Fruit fly (Drosophila melanogaster) whole organism, embryonic: ENCODE results near the gene CG10185.

Experiments
- ATbp ChIP-seq: fragments of 200-800 bp; sonication (Bioruptor generic); optimal IDR thresholded peaks from 2 replicates; lab custom pipeline; 2017; ENCODE audit warnings: missing biosample characterization, mild to moderate bottlenecking, missing genetic modification characterization, missing genetic modification reagents
- Abd-B ChIP-seq: fragments of 200-800 bp; sonication (Bioruptor generic); optimal IDR thresholded peaks from 2 replicates; lab custom pipeline; 2018; ENCODE audit warnings: missing biosample characterization, mild to moderate bottlenecking, missing genetic modification characterization, moderate library complexity
- Atf6 ChIP-seq: fragments of 200-800 bp; sonication (Bioruptor generic); IDR thresholded peaks from 2 replicates; pipeline ENCODE4 v1.3.6; 2022; ENCODE audit warnings: missing biosample characterization, missing genetic modification characterization
- Blimp-1 ChIP-seq: fragments of 200-800 bp; sonication (Bioruptor generic); optimal IDR thresholded peaks from 3 replicates; lab custom pipeline; 2018; ENCODE audit warnings: missing biosample characterization, missing genetic modification characterization, mild to moderate bottlenecking, moderate library complexity, missing genetic modification reagents
- Bteb2 ChIP-seq: fragments of 200-800 bp; sonication (Bioruptor generic); optimal IDR thresholded peaks from 2 replicates; lab custom pipeline; 2016; ENCODE audit warnings: missing biosample characterization, missing genetic modification characterization
- CG10462 ChIP-seq: fragments of 200-800 bp; sonication (Bioruptor generic); optimal IDR thresholded peaks from 2 replicates; lab custom pipeline; 2016; ENCODE audit warnings: missing biosample characterization, missing genetic modification characterization
- CG10543 ChIP-seq: fragments of 200-800 bp; sonication (Bioruptor generic); optimal IDR thresholded peaks from 3 replicates; lab custom pipeline; 2017; ENCODE audit warnings: missing biosample characterization, mild to moderate bottlenecking, missing genetic modification characterization, moderate library complexity
- CG10654 ChIP-seq: fragments of 200-800 bp; sonication (Bioruptor generic); optimal IDR thresholded peaks from 2 replicates; lab custom pipeline; 2016; ENCODE audit warnings: missing biosample characterization, missing genetic modification characterization
- CG11085 ChIP-seq: fragments of 200-800 bp; sonication (Bioruptor generic); IDR thresholded peaks from 2 replicates; pipeline ENCODE4 v1.3.6; 2022; ENCODE audit warnings: missing biosample characterization, missing genetic modification characterization
- CG13296 ChIP-seq: fragments of 200-800 bp; sonication (Bioruptor generic); optimal IDR thresholded peaks from 3 replicates; lab custom pipeline; 2018; ENCODE audit warnings: missing biosample characterization, mild to moderate bottlenecking, missing genetic modification characterization
- CG14050 ChIP-seq: fragments of 200-800 bp; sonication (Bioruptor generic); IDR thresholded peaks from 3 replicates; pipeline ENCODE4 v1.3.6; 2022; ENCODE audit warnings: missing biosample characterization, missing genetic modification characterization
- CG17912 ChIP-seq: fragments of 200-800 bp; sonication (Bioruptor generic); optimal IDR thresholded peaks from 2 replicates; lab custom pipeline; 2018; ENCODE audit warnings: missing biosample characterization, mild to moderate bottlenecking, missing genetic modification characterization
- CG18011 ChIP-seq: fragments of 200-800 bp; sonication (Bioruptor generic); optimal IDR thresholded peaks from 2 replicates; lab custom pipeline; 2017; ENCODE audit warnings: missing biosample characterization, missing genetic modification characterization, mild to moderate bottlenecking, moderate library complexity, missing genotype
- CG18764 ChIP-seq: fragments of 200-800 bp; sonication (Bioruptor generic); optimal IDR thresholded peaks from 3 replicates; lab custom pipeline; 2016; ENCODE audit warnings: missing biosample characterization, missing genetic modification characterization
- CG2116 ChIP-seq: fragments of 200-800 bp; sonication (Bioruptor generic); optimal IDR thresholded peaks from 3 replicates; lab custom pipeline; 2018; ENCODE audit warnings: missing biosample characterization, mild to moderate bottlenecking, missing genetic modification characterization
- CG4404 ChIP-seq: fragments of 200-800 bp; sonication (Bioruptor generic); IDR thresholded peaks from 2 replicates; pipeline ENCODE4 v1.3.6; 2022; ENCODE audit warnings: missing biosample characterization, missing genetic modification characterization
- CG7987 ChIP-seq: fragments of 200-800 bp; sonication (Bioruptor generic); optimal IDR thresholded peaks from 2 replicates; lab custom pipeline; 2018; ENCODE audit warnings: missing biosample characterization, mild to moderate bottlenecking, missing genetic modification characterization, moderate library complexity
- CG8388 ChIP-seq: fragments of 200-800 bp; sonication (Bioruptor generic); optimal IDR thresholded peaks from 2 replicates; lab custom pipeline; 2019; ENCODE audit warnings: missing biosample characterization, mild to moderate bottlenecking, missing genetic modification characterization, moderate library complexity
- CG9215 ChIP-seq: fragments of 200-800 bp; sonication (Bioruptor generic); IDR thresholded peaks from 2 replicates; pipeline ENCODE4 v1.3.6; 2022; ENCODE audit warnings: missing biosample characterization, missing genetic modification characterization
- Chrac-16 ChIP-seq: fragments of 200-800 bp; sonication (Bioruptor generic); optimal IDR thresholded peaks from 3 replicates; lab custom pipeline; 2016; ENCODE audit warnings: missing biosample characterization, missing genetic modification characterization
- Dek ChIP-seq: fragments of 200-800 bp; sonication (Bioruptor generic); optimal IDR thresholded peaks from 3 replicates; lab custom pipeline; 2019; ENCODE audit warnings: missing biosample characterization, mild to moderate bottlenecking, missing genetic modification characterization, moderate library complexity
- Elba2 ChIP-seq: fragments of 200-800 bp; sonication (Bioruptor generic); optimal IDR thresholded peaks from 3 replicates; lab custom pipeline; 2016; ENCODE audit warnings: missing biosample characterization, missing genetic modification characterization
- Ets65A ChIP-seq: fragments of 200-800 bp; sonication (Bioruptor generic); peaks from one replicate; lab custom pipeline; 2016; ENCODE audit warnings: missing biosample characterization, missing genetic modification characterization
- Lhr ChIP-seq: fragments of 200-800 bp; sonication (Bioruptor generic); optimal IDR thresholded peaks from 3 replicates; lab custom pipeline; 2017; ENCODE audit warnings: mild to moderate bottlenecking, missing biosample characterization, missing genetic modification reagents, missing genetic modification characterization
- Oli ChIP-seq: fragments of 200-800 bp; sonication (Bioruptor generic); optimal IDR thresholded peaks from 2 replicates; lab custom pipeline; 2018; ENCODE audit warnings: missing biosample characterization, mild to moderate bottlenecking, missing genetic modification characterization, moderate library complexity
- Pdp1 ChIP-seq, 2 experiments: fragments of 200-800 bp; sonication (Bioruptor generic); optimal IDR thresholded peaks; 3 replicates each; lab custom pipeline; 2016; ENCODE audit warnings: missing biosample characterization in 2 of 2, missing genetic modification characterization in 2 of 2, mild to moderate bottlenecking in 1 of 2, moderate library complexity in 1 of 2
- Poxn ChIP-seq: fragments of 200-800 bp; sonication (Bioruptor generic); IDR thresholded peaks from 2 replicates; pipeline ENCODE4 v1.3.6; 2022; ENCODE audit warnings: missing biosample characterization, missing genetic modification characterization
- Ptx1 ChIP-seq: fragments of 200-800 bp; sonication (Bioruptor generic); IDR thresholded peaks from 2 replicates; pipeline ENCODE4 v1.3.6; 2022; ENCODE audit warnings: missing biosample characterization, missing genetic modification characterization
- Ravus ChIP-seq: fragments of 200-800 bp; sonication (Bioruptor generic); IDR thresholded peaks from 2 replicates; pipeline ENCODE4 v1.3.6; 2022; ENCODE audit warnings: missing biosample characterization, missing genetic modification characterization
- Stat92E ChIP-seq, 3 experiments: fragments of >200 bp in 2 of 3; fragments of 200-800 bp in 1 of 3; sonication (Bioruptor generic) in 1 of 3; optimal IDR thresholded peaks; 2 replicates each; lab custom pipeline; 2017 to 2019; ENCODE audit warnings: missing biosample characterization in 3 of 3, missing genetic modification characterization in 3 of 3, mild to moderate bottlenecking in 1 of 3, moderate library complexity in 1 of 3
- ash1 ChIP-seq: fragments of 200-800 bp; sonication (Bioruptor generic); optimal IDR thresholded peaks from 2 replicates; lab custom pipeline; 2018; ENCODE audit warnings: missing biosample characterization, mild to moderate bottlenecking, missing genetic modification characterization
- bsh ChIP-seq, 2 experiments: fragments of 200-800 bp; sonication (Bioruptor generic); optimal IDR thresholded peaks; 2 replicates each; lab custom pipeline; 2017 to 2018; ENCODE audit warnings: mild to moderate bottlenecking in 2 of 2, missing biosample characterization in 2 of 2, missing genetic modification characterization in 2 of 2, moderate library complexity in 1 of 2
- chn ChIP-seq: fragments of 200-800 bp; sonication (Bioruptor generic); optimal IDR thresholded peaks from 2 replicates; lab custom pipeline; 2016; ENCODE audit warnings: missing biosample characterization, missing genetic modification characterization
- ci ChIP-seq: fragments of 200-800 bp; sonication (Bioruptor generic); IDR thresholded peaks from 3 replicates; pipeline ENCODE4 v1.3.6; 2022; ENCODE audit warnings: missing biosample characterization, missing genetic modification characterization
- cwo ChIP-seq: fragments of 200-800 bp; sonication (Bioruptor generic); optimal IDR thresholded peaks from 3 replicates; lab custom pipeline; 2017; ENCODE audit warnings: missing biosample characterization, missing genetic modification characterization, mild to moderate bottlenecking, moderate library complexity, missing genetic modification reagents
- dimm ChIP-seq: fragments of 200-800 bp; sonication (Bioruptor generic); IDR thresholded peaks from 2 replicates; pipeline ENCODE4 v1.3.6; 2022; ENCODE audit warnings: missing biosample characterization, missing genetic modification characterization
- grau ChIP-seq: fragments of 200-800 bp; optimal IDR thresholded peaks from 3 replicates; lab custom pipeline; 2019; ENCODE audit warnings: missing biosample characterization, mild to moderate bottlenecking, missing genetic modification characterization, moderate library complexity
- grn ChIP-seq: fragments of 200-800 bp; sonication (Bioruptor generic); optimal IDR thresholded peaks from 3 replicates; lab custom pipeline; 2017; ENCODE audit warnings: missing biosample characterization, missing genetic modification characterization
- gsb ChIP-seq: fragments of 200-800 bp; sonication (Bioruptor generic); IDR thresholded peaks from 2 replicates; pipeline ENCODE4 v1.3.6; 2022; ENCODE audit warnings: missing biosample characterization, missing genetic modification characterization
- kay ChIP-seq: fragments of 200-800 bp; sonication (Bioruptor generic); optimal IDR thresholded peaks from 2 replicates; lab custom pipeline; 2016; ENCODE audit warnings: missing biosample characterization, missing genetic modification characterization
- lola ChIP-seq, 3 experiments: fragments of >200 bp in 2 of 3; fragments of 200-800 bp in 1 of 3; sonication (Bioruptor generic) in 1 of 3; optimal IDR thresholded peaks; 2 replicates each; lab custom pipeline; 2017 to 2019; ENCODE audit warnings: missing biosample characterization in 3 of 3, missing genetic modification characterization in 3 of 3, mild to moderate bottlenecking in 1 of 3, moderate library complexity in 1 of 3
- pb ChIP-seq: fragments of 200-800 bp; sonication (Bioruptor generic); optimal IDR thresholded peaks from 3 replicates; lab custom pipeline; 2016; ENCODE audit warnings: missing biosample characterization, missing genetic modification characterization
- phol ChIP-seq: fragments of 200-800 bp; sonication (Bioruptor generic); optimal IDR thresholded peaks from 3 replicates; lab custom pipeline; 2018; ENCODE audit warnings: missing biosample characterization, mild to moderate bottlenecking, missing genetic modification characterization, moderate library complexity
- pros ChIP-seq: fragments of 200-800 bp; sonication (Bioruptor generic); optimal IDR thresholded peaks from 3 replicates; lab custom pipeline; 2019; ENCODE audit warnings: missing biosample characterization, mild to moderate bottlenecking, missing genetic modification characterization, moderate library complexity
- row ChIP-seq: fragments of 200-800 bp; sonication (Bioruptor generic); IDR thresholded peaks from 3 replicates; pipeline ENCODE4 v1.3.6; 2022; ENCODE audit warnings: missing biosample characterization, missing genetic modification characterization
- tgo ChIP-seq: fragments of 200-800 bp; sonication (Bioruptor generic); IDR thresholded peaks from 3 replicates; pipeline ENCODE4 v1.3.6; 2022; ENCODE audit warnings: missing biosample characterization, missing genetic modification characterization
- tna ChIP-seq: fragments of 200-800 bp; sonication (Bioruptor generic); IDR thresholded peaks from 2 replicates; pipeline ENCODE4 v1.3.6; 2022; ENCODE audit warnings: missing biosample characterization, missing genetic modification characterization; ENCODE audit not compliant: partially characterized antibody
- wdn ChIP-seq: fragments of 200-800 bp; sonication (Bioruptor generic); IDR thresholded peaks from 2 replicates; pipeline ENCODE4 v1.3.6; 2022; ENCODE audit warnings: missing biosample characterization, missing genetic modification characterization
- wek ChIP-seq: fragments of 200-800 bp; sonication (Bioruptor generic); optimal IDR thresholded peaks from 3 replicates; lab custom pipeline; 2018; ENCODE audit warnings: missing biosample characterization, mild to moderate bottlenecking, missing genetic modification characterization, moderate library complexity

Gene CG10185

DNA sequence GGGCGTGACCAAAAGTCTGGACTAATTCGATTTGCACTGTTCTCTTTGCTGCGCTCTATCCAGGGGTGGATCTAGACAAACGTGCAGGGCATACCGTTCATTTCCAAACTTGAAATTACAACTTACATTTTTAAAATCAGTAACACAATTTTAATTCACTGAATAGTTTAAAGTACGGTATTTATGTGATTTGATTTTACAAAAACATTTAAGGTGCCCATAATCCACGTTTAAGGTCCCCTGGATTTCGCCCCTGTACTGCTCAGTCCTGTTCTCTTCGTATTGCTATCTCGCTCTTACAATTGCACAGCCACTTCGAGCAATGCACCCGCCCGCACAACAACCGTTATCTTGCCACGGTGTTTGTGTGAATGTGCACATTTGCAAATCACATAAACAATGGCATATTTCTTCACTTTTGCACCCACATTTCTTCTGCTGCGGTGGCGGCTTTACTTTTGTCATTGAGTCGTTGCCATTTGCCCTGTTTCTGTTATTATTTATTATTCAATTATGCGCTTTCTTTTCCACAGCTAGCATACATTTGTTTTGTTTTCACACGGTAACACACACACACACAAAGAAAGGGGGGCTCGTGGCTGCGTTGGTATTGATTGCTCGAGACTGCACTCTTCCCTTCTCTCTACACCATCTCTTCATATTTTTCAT is 30.4 kb upstream of the CG10185 start (continued):
- no peak for TF ChIP-seq wek (GFP tag; lab: Kevin White, UChicago)
- TF ChIP-seq phol (tag; lab: Kevin White, UChicago): peak; percentile 88
- peak; percentile 45 for TF ChIP-seq pb (GFP tag; lab: Kevin White, UChicago)
- peak; percentile 6 for TF ChIP-seq Dek (tag; lab: Kevin White, UChicago)
- peak; percentile 26 for TF ChIP-seq Bteb2 (GFP tag; lab: Kevin White, UChicago)
- TF ChIP-seq CG9215 (GFP tag; lab: Robert Waterston, UW): peak; percentile 70
- peak; percentile 76 for TF ChIP-seq chn (GFP tag; lab: Kevin White, UChicago)
- TF ChIP-seq CG10543 (GFP tag; lab: Kevin White, UChicago): no peak
- peak; percentile 9 for TF ChIP-seq CG2116 (GFP tag; lab: Kevin White, UChicago)
- 0 out of 2 replicates have a peak, but pooled peaks have one; percentile 34 for TF ChIP-seq Atf6 (GFP tag; lab: Robert Waterston, UW)
- TF ChIP-seq CG17912: no peak
- TF ChIP-seq Ptx1 (GFP tag; lab: Robert Waterston, UW): peak; percentile 84
- TF ChIP-seq lola (GFP tag; optimal IDR thresholded peaks at IDR 0.05; lab: Kevin White, UChicago): peak in 1 of 3 experiments; percentile 92
- peak; percentile 77 for TF ChIP-seq Oli (tag; lab: Kevin White, UChicago)
- TF ChIP-seq Lhr: no peak
- peak; percentile 60 for TF ChIP-seq CG10462 (GFP tag; lab: Kevin White, UChicago)
- peak; percentile 56 for TF ChIP-seq dimm (GFP tag; lab: Robert Waterston, UW)
- TF ChIP-seq CG13296: peak; percentile 19
- peak; percentile 89 for TF ChIP-seq ci (GFP tag; lab: Robert Waterston, UW)
- peak; percentile 73 for TF ChIP-seq grau (tag; lab: Kevin White, UChicago)
- TF ChIP-seq Ets65A (GFP tag; lab: Kevin White, UChicago): peak; percentile 96
- peak; percentile 54 for TF ChIP-seq gsb
- peak; percentile 94 for TF ChIP-seq CG4404 (GFP tag; lab: Robert Waterston, UW)
- no peak for TF ChIP-seq Elba2 (GFP tag; lab: Kevin White, UChicago)
- no peak for TF ChIP-seq pros (GFP tag; lab: Kevin White, UChicago)
- no peak for TF ChIP-seq tna (GFP tag; lab: Robert Waterston, UW)
- peak; percentile 71 for TF ChIP-seq CG8388 (GFP tag; lab: Kevin White, UChicago)
- no peak; the same call in 1 of the 2 replicates for TF ChIP-seq Ravus (GFP tag; lab: Robert Waterston, UW)
- no peak for TF ChIP-seq Poxn (GFP tag; lab: Robert Waterston, UW)
- no peak for TF ChIP-seq wdn (GFP tag; lab: Robert Waterston, UW)
- peak; percentile 89 for TF ChIP-seq row
- peak; percentile 10 for TF ChIP-seq cwo
- TF ChIP-seq CG11085: peak; percentile 54; the same call in 1 of the 2 replicates
- peak; percentile 57 for TF ChIP-seq CG14050 (GFP tag; lab: Robert Waterston, UW)
- TF ChIP-seq ash1 (GFP tag; lab: Kevin White, UChicago): no peak
- peak; percentile 70 for TF ChIP-seq ATbp (GFP tag; lab: Kevin White, UChicago)
- TF ChIP-seq CG18764 (GFP tag; lab: Kevin White, UChicago): peak; percentile 47
- TF ChIP-seq grn (GFP tag; lab: Kevin White, UChicago): peak; percentile 5
- TF ChIP-seq Pdp1 (GFP tag; optimal IDR thresholded peaks at IDR 0.05; lab: Kevin White, UChicago): peak; percentile 78
- peak in 1 of 3 experiments; percentile 70 for TF ChIP-seq Stat92E (GFP tag; optimal IDR thresholded peaks at IDR 0.05; lab: Kevin White, UChicago)
- peak; percentile 81 for TF ChIP-seq tgo (GFP tag; lab: Robert Waterston, UW)
- TF ChIP-seq CG10654 (GFP tag; lab: Kevin White, UChicago): peak; percentile 50
- TF ChIP-seq kay (GFP tag; lab: Kevin White, UChicago): peak; percentile 33
- peak; percentile 86 for TF ChIP-seq Chrac-16
- TF ChIP-seq CG18011 (GFP tag; lab: Kevin White, UChicago): no peak
- peak; percentile 70 for TF ChIP-seq Abd-B (GFP tag; lab: Kevin White, UChicago)
- TF ChIP-seq CG7987 (GFP tag; lab: Kevin White, UChicago): peak; percentile 8
- TF ChIP-seq bsh (GFP tag; optimal IDR thresholded peaks at IDR 0.05; lab: Kevin White, UChicago): peak; percentile 91 to 95
- peak; percentile 86 for TF ChIP-seq Blimp-1 (GFP tag; lab: Kevin White, UChicago)
